Fruit fly (Drosophila melanogaster) whole organism, embryonic: Measurements from ENCODE around the gene Claspin.
A peak's percentile ranks its signal among the peaks of the same experiment; 100 is the strongest.

Experiments used
- Adf1 ChIP-seq: fragments of 200-800 bp; sonication (Bioruptor generic); IDR thresholded peaks from 2 replicates; pipeline ENCODE4 v1.3.6; 2022; ENCODE audit warnings: missing biosample characterization, missing genetic modification characterization
- CG10366 ChIP-seq: fragments of 200-800 bp; sonication (Bioruptor generic); IDR thresholded peaks from 2 replicates; pipeline ENCODE4 v1.3.6; 2022; ENCODE audit warnings: missing biosample characterization, missing genetic modification characterization
- CG11560 ChIP-seq: fragments of 200-800 bp; sonication (Bioruptor generic); IDR thresholded peaks from 3 replicates; pipeline ENCODE4 v1.3.6; 2022; ENCODE audit warnings: missing biosample characterization, missing genetic modification characterization
- CG12391 ChIP-seq: fragments of 200-800 bp; sonication (Bioruptor generic); optimal IDR thresholded peaks from 3 replicates; lab custom pipeline; 2018; ENCODE audit warnings: missing biosample characterization, mild to moderate bottlenecking, missing genetic modification characterization, moderate library complexity
- CG13123 ChIP-seq: fragments of 200-800 bp; sonication (Bioruptor generic); optimal IDR thresholded peaks from 2 replicates; lab custom pipeline; 2016; ENCODE audit warnings: missing biosample characterization, missing genetic modification characterization
- CG15011 ChIP-seq: fragments of 200-800 bp; sonication (Bioruptor generic); optimal IDR thresholded peaks from 3 replicates; lab custom pipeline; 2018; ENCODE audit warnings: missing biosample characterization, mild to moderate bottlenecking, missing genetic modification characterization
- CG15269 ChIP-seq: fragments of 200-800 bp; sonication (Bioruptor generic); optimal IDR thresholded peaks from 2 replicates; lab custom pipeline; 2018; ENCODE audit warnings: missing biosample characterization, mild to moderate bottlenecking, missing genetic modification characterization, moderate library complexity
- CG17912 ChIP-seq: fragments of 200-800 bp; sonication (Bioruptor generic); optimal IDR thresholded peaks from 2 replicates; lab custom pipeline; 2018; ENCODE audit warnings: missing biosample characterization, mild to moderate bottlenecking, missing genetic modification characterization
- CG1832 ChIP-seq: fragments of 200-800 bp; sonication (Bioruptor generic); optimal IDR thresholded peaks from 2 replicates; lab custom pipeline; 2017; ENCODE audit warnings: missing biosample characterization, mild to moderate bottlenecking, missing genetic modification characterization, inconsistent platforms
- CG2129 ChIP-seq: fragments of 200-800 bp; sonication (Bioruptor generic); IDR thresholded peaks from 2 replicates; pipeline ENCODE4 v1.3.6; 2022; ENCODE audit warnings: missing biosample characterization, missing genetic modification characterization; ENCODE audit not compliant: partially characterized antibody
- CG2875 ChIP-seq: fragments of 200-800 bp; sonication (Bioruptor generic); optimal IDR thresholded peaks from 2 replicates; lab custom pipeline; 2017; ENCODE audit warnings: missing biosample characterization, mild to moderate bottlenecking, missing genetic modification characterization, missing genetic modification reagents
- CG31365 ChIP-seq: fragments of 200-800 bp; sonication (Bioruptor generic); optimal IDR thresholded peaks from 2 replicates; lab custom pipeline; 2018; ENCODE audit warnings: missing biosample characterization, mild to moderate bottlenecking, missing genetic modification characterization
- CG31388 ChIP-seq: fragments of 200-800 bp; sonication (Bioruptor generic); optimal IDR thresholded peaks from 2 replicates; lab custom pipeline; 2016; ENCODE audit warnings: missing biosample characterization, missing genetic modification characterization
- CG4854 ChIP-seq: fragments of 200-800 bp; sonication (Bioruptor generic); optimal IDR thresholded peaks from 2 replicates; lab custom pipeline; 2016; ENCODE audit warnings: missing biosample characterization, missing genetic modification characterization, inconsistent platforms
- CG6765 ChIP-seq: fragments of 200-800 bp; sonication (Bioruptor generic); optimal IDR thresholded peaks from 3 replicates; lab custom pipeline; 2017; ENCODE audit warnings: missing biosample characterization, mild to moderate bottlenecking, missing genetic modification characterization
- CG7928 ChIP-seq: fragments of 200-800 bp; sonication (Bioruptor generic); optimal IDR thresholded peaks from 2 replicates; lab custom pipeline; 2017; ENCODE audit warnings: missing biosample characterization, mild to moderate bottlenecking, missing genetic modification characterization
- CG7963 ChIP-seq: fragments of 200-800 bp; sonication (Bioruptor generic); IDR thresholded peaks from 3 replicates; pipeline ENCODE4 v1.3.6; 2022; ENCODE audit warnings: missing biosample characterization, missing genetic modification characterization; ENCODE audit not compliant: partially characterized antibody
- Dbx ChIP-seq: fragments of 200-800 bp; sonication (Bioruptor generic); IDR thresholded peaks from 3 replicates; pipeline ENCODE4 v1.3.6; 2022; ENCODE audit warnings: missing biosample characterization, missing genetic modification characterization
- Dfd ChIP-seq, 2 experiments: fragments of >200 bp; optimal IDR thresholded peaks; 2 replicates each; lab custom pipeline; 2017; ENCODE audit warnings: missing biosample characterization in 2 of 2, missing genetic modification characterization in 2 of 2
- Ets97D ChIP-seq: fragments of 200-800 bp; sonication (Bioruptor generic); optimal IDR thresholded peaks from 3 replicates; lab custom pipeline; 2016; ENCODE audit warnings: missing biosample characterization, missing genetic modification characterization
- HLH3B ChIP-seq: fragments of 200-800 bp; sonication (Bioruptor generic); IDR thresholded peaks from 2 replicates; pipeline ENCODE4 v1.3.6; 2022; ENCODE audit warnings: missing biosample characterization, missing genetic modification characterization
- HmgZ ChIP-seq: fragments of 200-800 bp; sonication (Bioruptor generic); optimal IDR thresholded peaks from 2 replicates; lab custom pipeline; 2018; ENCODE audit warnings: missing biosample characterization, mild to moderate bottlenecking, missing genetic modification characterization
- Hr3 ChIP-seq: fragments of 200-800 bp; sonication (Bioruptor generic); optimal IDR thresholded peaks from 3 replicates; lab custom pipeline; 2016; ENCODE audit warnings: missing biosample characterization, missing genetic modification characterization
- Jarid2 ChIP-seq: fragments of 200-800 bp; sonication (Bioruptor generic); optimal IDR thresholded peaks from 3 replicates; lab custom pipeline; 2017; ENCODE audit warnings: mild to moderate bottlenecking, missing biosample characterization, missing genetic modification reagents, missing genetic modification characterization
- Nf-YB ChIP-seq: fragments of 200-800 bp; sonication (Bioruptor generic); optimal IDR thresholded peaks from 3 replicates; lab custom pipeline; 2019; ENCODE audit warnings: missing biosample characterization, mild to moderate bottlenecking, missing genetic modification characterization, moderate library complexity
- Six4 ChIP-seq: fragments of 200-800 bp; sonication (Bioruptor generic); optimal IDR thresholded peaks from 2 replicates; lab custom pipeline; 2016; ENCODE audit warnings: missing biosample characterization, missing genetic modification characterization
- Spps ChIP-seq: fragments of 200-800 bp; sonication (Bioruptor generic); optimal IDR thresholded peaks from 2 replicates; lab custom pipeline; 2018; ENCODE audit warnings: missing biosample characterization, mild to moderate bottlenecking, missing genetic modification characterization
- Tbp ChIP-seq: fragments of >200 bp; optimal IDR thresholded peaks from 2 replicates; lab custom pipeline; 2018; ENCODE audit warnings: missing biosample characterization, missing genetic modification characterization
- Trl ChIP-seq, 3 experiments: fragments of >200 bp in 2 of 3; fragments of 200-800 bp in 1 of 3; sonication (Bioruptor generic) in 1 of 3; optimal IDR thresholded peaks; 2 replicates in 1 of 3; 3 replicates in 2 of 3; lab custom pipeline; 2016 to 2017; ENCODE audit warnings: missing biosample characterization in 1 of 3, missing genetic modification characterization in 1 of 3
- Xbp1 ChIP-seq: fragments of 200-800 bp; sonication (Bioruptor generic); optimal IDR thresholded peaks from 3 replicates; lab custom pipeline; 2016; ENCODE audit warnings: missing biosample characterization, mild to moderate bottlenecking, missing genetic modification characterization
- ab ChIP-seq: fragments of 200-800 bp; sonication (Bioruptor generic); optimal IDR thresholded peaks from 2 replicates; lab custom pipeline; 2016; ENCODE audit warnings: missing biosample characterization, missing genetic modification characterization
- bcd ChIP-seq: fragments of 200-800 bp; sonication (Bioruptor generic); optimal IDR thresholded peaks from 2 replicates; lab custom pipeline; 2017; ENCODE audit warnings: missing biosample characterization, mild to moderate bottlenecking, missing genetic modification characterization
- crp ChIP-seq, 2 experiments: fragments of 200-800 bp; sonication (Bioruptor generic); optimal IDR thresholded peaks; 2 replicates in 1 of 2; 3 replicates in 1 of 2; lab custom pipeline; 2017; ENCODE audit warnings: missing biosample characterization in 2 of 2, missing genetic modification characterization in 2 of 2, mild to moderate bottlenecking in 1 of 2, moderate library complexity in 1 of 2
- danr ChIP-seq: fragments of 200-800 bp; sonication (Bioruptor generic); IDR thresholded peaks from 2 replicates; pipeline ENCODE4 v1.3.6; 2022; ENCODE audit warnings: missing biosample characterization, missing genetic modification characterization
- dimm ChIP-seq: fragments of 200-800 bp; sonication (Bioruptor generic); IDR thresholded peaks from 2 replicates; pipeline ENCODE4 v1.3.6; 2022; ENCODE audit warnings: missing biosample characterization, missing genetic modification characterization
- gfzf ChIP-seq: fragments of 200-800 bp; sonication (Bioruptor generic); optimal IDR thresholded peaks from 2 replicates; lab custom pipeline; 2016; ENCODE audit warnings: missing biosample characterization, mild to moderate bottlenecking, missing genetic modification characterization, moderate library complexity
- grau ChIP-seq: fragments of 200-800 bp; optimal IDR thresholded peaks from 3 replicates; lab custom pipeline; 2019; ENCODE audit warnings: missing biosample characterization, mild to moderate bottlenecking, missing genetic modification characterization, moderate library complexity
- ken ChIP-seq: fragments of 200-800 bp; sonication (Bioruptor generic); IDR thresholded peaks from 3 replicates; pipeline ENCODE4 v1.3.6; 2022; ENCODE audit warnings: missing biosample characterization, missing genetic modification characterization
- lilli ChIP-seq: fragments of 200-800 bp; sonication (Bioruptor generic); optimal IDR thresholded peaks from 3 replicates; lab custom pipeline; 2016; ENCODE audit warnings: missing biosample characterization, missing genetic modification characterization
- lola ChIP-seq, 3 experiments: fragments of >200 bp in 2 of 3; fragments of 200-800 bp in 1 of 3; sonication (Bioruptor generic) in 1 of 3; optimal IDR thresholded peaks; 2 replicates each; lab custom pipeline; 2017 to 2019; ENCODE audit warnings: missing biosample characterization in 3 of 3, missing genetic modification characterization in 3 of 3, mild to moderate bottlenecking in 1 of 3, moderate library complexity in 1 of 3
- mam ChIP-seq: fragments of 200-800 bp; sonication (Bioruptor generic); optimal IDR thresholded peaks from 3 replicates; lab custom pipeline; 2016; ENCODE audit warnings: missing biosample characterization, missing genetic modification characterization
- mld ChIP-seq: fragments of 200-800 bp; sonication (Bioruptor generic); IDR thresholded peaks from 3 replicates; pipeline ENCODE4 v1.3.6; 2022; ENCODE audit warnings: missing biosample characterization, missing genetic modification characterization; ENCODE audit not compliant: partially characterized antibody
- peb ChIP-seq: fragments of 200-800 bp; sonication (Bioruptor generic); IDR thresholded peaks from 2 replicates; pipeline ENCODE4 v1.3.6; 2022; ENCODE audit warnings: missing biosample characterization, missing genetic modification characterization
- pfk ChIP-seq: fragments of 200-800 bp; sonication (Bioruptor generic); optimal IDR thresholded peaks from 2 replicates; lab custom pipeline; 2018; ENCODE audit warnings: missing biosample characterization, mild to moderate bottlenecking, missing genetic modification characterization, moderate library complexity
- pho ChIP-seq: fragments of 200-800 bp; sonication (Bioruptor generic); optimal IDR thresholded peaks from 2 replicates; lab custom pipeline; 2016; ENCODE audit warnings: missing biosample characterization, missing genetic modification characterization
- prd ChIP-seq, 3 experiments: fragments of >200 bp in 2 of 3; fragments of 200-800 bp in 1 of 3; sonication (Bioruptor generic) in 1 of 3; optimal IDR thresholded peaks in 2 of 3; IDR thresholded peaks in 1 of 3; 2 replicates in 2 of 3; 3 replicates in 1 of 3; pipeline versions ENCODE4 v1.3.6 to Lab custom; 2017 to 2022; ENCODE audit warnings: missing biosample characterization in 1 of 3, missing genetic modification characterization in 1 of 3
- ranshi ChIP-seq: fragments of 200-800 bp; sonication (Bioruptor generic); IDR thresholded peaks from 2 replicates; pipeline ENCODE4 v1.3.6; 2022; ENCODE audit warnings: missing biosample characterization, missing genetic modification characterization
- schlank ChIP-seq: fragments of 200-800 bp; sonication (Bioruptor generic); optimal IDR thresholded peaks from 2 replicates; lab custom pipeline; 2018; ENCODE audit warnings: missing biosample characterization, mild to moderate bottlenecking, missing genetic modification characterization
- shn ChIP-seq: fragments of 200-800 bp; sonication (Bioruptor generic); optimal IDR thresholded peaks from 3 replicates; lab custom pipeline; 2016; ENCODE audit warnings: missing biosample characterization, missing genetic modification characterization
- slou ChIP-seq: fragments of 200-800 bp; sonication (Bioruptor generic); optimal IDR thresholded peaks from 3 replicates; lab custom pipeline; 2016; ENCODE audit warnings: missing biosample characterization, missing genetic modification characterization

Claspin gene

DNA sequence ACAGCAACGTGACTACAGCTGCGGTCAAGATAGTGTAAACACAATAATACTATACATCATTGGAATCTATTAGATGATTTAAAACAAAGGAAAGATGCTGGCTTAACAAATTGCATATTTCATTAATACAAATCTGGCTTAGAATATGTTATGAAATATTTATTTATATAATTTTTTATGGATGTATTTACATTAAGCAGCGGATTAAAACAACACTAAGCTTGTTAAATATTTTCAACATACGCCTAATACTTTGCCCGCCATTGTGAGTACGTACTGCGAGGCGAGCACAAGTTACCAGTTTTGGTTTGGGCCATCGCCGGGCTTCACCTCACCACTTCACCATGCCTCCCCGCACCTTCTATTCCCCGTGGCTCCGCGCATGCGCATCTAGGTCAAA, 43.4 kb upstream of the Claspin start (continued):
- TF ChIP-seq HLH3B (GFP tag; lab: Robert Waterston, UW): peak; percentile 70
- TF ChIP-seq gfzf (GFP tag; lab: Kevin White, UChicago): no peak
- no peak for TF ChIP-seq CG7963 (GFP tag; lab: Robert Waterston, UW)
- TF ChIP-seq lola (GFP tag; optimal IDR thresholded peaks at IDR 0.05; lab: Kevin White, UChicago): peak in 1 of 3 experiments; percentile 77
- TF ChIP-seq Dbx (GFP tag; lab: Robert Waterston, UW): 0 out of 3 replicates have a peak, but pooled peaks have one; percentile 25
- peak; percentile 52 for TF ChIP-seq CG10366 (GFP tag; lab: Robert Waterston, UW)
- TF ChIP-seq Jarid2 (GFP tag; lab: Kevin White, UChicago): peak; percentile 6
- TF ChIP-seq CG31365 (tag; lab: Kevin White, UChicago): no peak
- peak; percentile 42 for TF ChIP-seq CG15011
- peak; percentile 7; the same call in 1 of the 2 replicates for TF ChIP-seq peb
- TF ChIP-seq pfk (GFP tag; lab: Kevin White, UChicago): no peak
- no peak for TF ChIP-seq CG4854 (GFP tag; lab: Kevin White, UChicago)
- no peak for TF ChIP-seq schlank (tag; lab: Kevin White, UChicago)
- peak; percentile 49 for TF ChIP-seq CG6765
- no peak for TF ChIP-seq crp (GFP tag; optimal IDR thresholded peaks at IDR 0.05; lab: Kevin White, UChicago)
- no peak for TF ChIP-seq mld (GFP tag; lab: Robert Waterston, UW)
- peak; percentile 66 for TF ChIP-seq Hr3 (GFP tag; lab: Kevin White, UChicago)
- TF ChIP-seq danr (GFP tag; lab: Robert Waterston, UW): no peak
- TF ChIP-seq CG2129 (GFP tag; lab: Robert Waterston, UW): no peak
- TF ChIP-seq bcd: peak; percentile 71
- peak; percentile 16 for TF ChIP-seq CG2875 (GFP tag; lab: Kevin White, UChicago)
- peak; percentile 44 for TF ChIP-seq HmgZ (tag; lab: Kevin White, UChicago)
- TF ChIP-seq CG31388 (GFP tag; lab: Kevin White, UChicago): no peak
- TF ChIP-seq Trl (optimal IDR thresholded peaks at IDR 0.05; lab: Kevin White, UChicago): no peak
- TF ChIP-seq Trl (GFP tag; optimal IDR thresholded peaks at IDR 0.05; lab: Kevin White, UChicago): no peak
- no peak for TF ChIP-seq CG17912
- TF ChIP-seq CG15269 (tag; lab: Kevin White, UChicago): peak; percentile 84
- TF ChIP-seq Dfd (GFP tag; optimal IDR thresholded peaks at IDR 0.05; lab: Kevin White, UChicago): no peak
- TF ChIP-seq shn (GFP tag; lab: Kevin White, UChicago): no peak
- peak; percentile 82 for TF ChIP-seq CG12391 (tag; lab: Kevin White, UChicago)
- TF ChIP-seq slou (GFP tag; lab: Kevin White, UChicago): no peak
- TF ChIP-seq Tbp (GFP tag; lab: Kevin White, UChicago): no peak
- no peak for TF ChIP-seq CG1832 (GFP tag; lab: Kevin White, UChicago)
- peak; percentile 52 for TF ChIP-seq Spps (tag; lab: Kevin White, UChicago)
- no peak for TF ChIP-seq dimm (GFP tag; lab: Robert Waterston, UW)
- TF ChIP-seq CG11560 (tag; lab: Robert Waterston, UW): no peak; the same call in 2 of the 3 replicates
- TF ChIP-seq Ets97D: no peak
- peak; percentile 51; the same call in 1 of the 2 replicates for TF ChIP-seq ranshi (GFP tag; lab: Robert Waterston, UW)
- TF ChIP-seq Nf-YB (GFP tag; lab: Kevin White, UChicago): peak; percentile 60
- TF ChIP-seq grau (tag; lab: Kevin White, UChicago): peak; percentile 81
- peak; percentile 8 for TF ChIP-seq CG7928 (GFP tag; lab: Kevin White, UChicago)
- TF ChIP-seq prd (optimal IDR thresholded peaks at IDR 0.05; lab: Kevin White, UChicago): no peak
- TF ChIP-seq prd (GFP tag; IDR thresholded peaks at IDR 0.05; lab: Robert Waterston, UW): peak; percentile 66; the same call in 2 of the 3 replicates
- no peak for TF ChIP-seq ken
- TF ChIP-seq Adf1 (GFP tag; lab: Robert Waterston, UW): no peak
- no peak for TF ChIP-seq CG13123 (GFP tag; lab: Kevin White, UChicago)
- peak; percentile 54 for TF ChIP-seq Xbp1 (GFP tag; lab: Kevin White, UChicago)
- TF ChIP-seq ab (GFP tag; lab: Kevin White, UChicago): no peak
- no peak for TF ChIP-seq lilli (GFP tag; lab: Kevin White, UChicago)
- TF ChIP-seq pho (GFP tag; lab: Kevin White, UChicago): no peak
- TF ChIP-seq mam (GFP tag; lab: Kevin White, UChicago): no peak
- TF ChIP-seq Six4 (GFP tag; lab: Kevin White, UChicago): peak; percentile 40
